Worm (Caenorhabditis elegans) whole organism, L4/young adult: Measurements from ENCODE around the gene Y54G2A.38.

ENCODE experiments used
- W03F9.2 ChIP-seq: fragments of 150-350 bp; optimal IDR thresholded peaks from 2 replicates; lab custom pipeline; 2014; ENCODE audit warnings: missing biosample characterization, missing genetic modification characterization
- dao-5 ChIP-seq: sonication (generic microtip); optimal IDR thresholded peaks from 2 replicates; lab custom pipeline; 2016; ENCODE audit warnings: missing genotype, missing genetic modification characterization, moderate library complexity, missing compliant biosample characterization
- him-1 ChIP-seq: sonication (generic microtip); optimal IDR thresholded peaks from 2 replicates; lab custom pipeline; 2016; ENCODE audit warnings: missing genotype, missing genetic modification reagents, missing genetic modification characterization, missing compliant biosample characterization

DNA sequence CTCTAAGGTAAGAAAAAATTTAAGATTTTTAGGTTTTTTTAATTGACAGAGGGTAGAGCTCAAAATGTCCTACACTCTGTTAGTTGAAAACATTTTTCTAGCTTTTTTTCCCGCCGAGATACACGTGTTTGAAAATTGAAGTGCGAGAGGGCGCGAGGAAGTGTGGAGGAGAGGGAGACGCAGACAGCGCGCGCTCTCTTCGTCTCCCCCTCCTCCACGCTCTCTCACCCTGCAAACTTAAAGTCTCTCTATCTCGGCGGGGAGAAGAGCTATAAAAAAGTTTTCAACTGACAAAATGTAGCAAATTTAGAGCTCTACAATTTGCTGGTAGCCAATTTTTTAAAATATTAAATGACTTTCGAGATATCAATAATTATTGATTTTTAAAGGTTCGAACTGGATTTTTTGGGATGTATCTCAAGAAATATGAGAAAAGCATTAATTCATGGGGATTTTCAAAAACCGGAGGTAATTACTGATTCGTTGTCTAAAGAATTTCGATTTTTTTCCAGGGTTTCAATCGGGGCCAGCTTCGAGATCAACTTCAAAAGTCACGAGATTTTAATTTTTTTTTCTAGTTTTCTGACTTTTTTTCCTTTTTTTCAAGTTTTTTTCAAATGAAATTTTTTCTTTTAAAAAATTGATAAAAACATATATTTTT lies 5.9 kb downstream of the Y54G2A.38 start:
- TF ChIP-seq dao-5 (tag; lab: Kevin White, UChicago) (no peak), W03F9.2 (tag; lab: Kevin White, UChicago) (no peak), him-1 (tag; lab: Kevin White, UChicago) (no peak)
